Fruit fly (Drosophila melanogaster) whole organism, embryonic: ENCODE results near the gene Cont.
A peak's percentile ranks its signal among the peaks of the same experiment; 100 is the strongest.

Experiments
- Aef1 ChIP-seq: fragments of 200-800 bp; sonication (Bioruptor generic); IDR thresholded peaks from 3 replicates; pipeline ENCODE4 v1.3.6; 2022; ENCODE audit warnings: missing biosample characterization, missing genetic modification characterization
- Bdp1 ChIP-seq: fragments of 200-800 bp; sonication (Bioruptor generic); optimal IDR thresholded peaks from 3 replicates; lab custom pipeline; 2016; ENCODE audit warnings: missing biosample characterization, missing genetic modification characterization
- Bgb ChIP-seq: fragments of 200-800 bp; sonication (Bioruptor generic); IDR thresholded peaks from 2 replicates; pipeline ENCODE4 v1.3.6; 2022; ENCODE audit warnings: missing biosample characterization, missing genetic modification characterization; ENCODE audit not compliant: partially characterized antibody
- Blimp-1 ChIP-seq: fragments of 200-800 bp; sonication (Bioruptor generic); optimal IDR thresholded peaks from 3 replicates; lab custom pipeline; 2018; ENCODE audit warnings: missing biosample characterization, missing genetic modification characterization, mild to moderate bottlenecking, moderate library complexity, missing genetic modification reagents
- CG10462 ChIP-seq: fragments of 200-800 bp; sonication (Bioruptor generic); optimal IDR thresholded peaks from 2 replicates; lab custom pipeline; 2016; ENCODE audit warnings: missing biosample characterization, missing genetic modification characterization
- CG10979 ChIP-seq: fragments of 200-800 bp; sonication (Bioruptor generic); optimal IDR thresholded peaks from 2 replicates; lab custom pipeline; 2018; ENCODE audit warnings: missing biosample characterization, mild to moderate bottlenecking, missing genetic modification characterization, moderate library complexity
- CG11247 ChIP-seq: fragments of 200-800 bp; sonication (Bioruptor generic); IDR thresholded peaks from 2 replicates; pipeline ENCODE4 v1.3.6; 2022; ENCODE audit warnings: missing biosample characterization, missing genetic modification characterization
- CG12071 ChIP-seq: fragments of 200-800 bp; sonication (Bioruptor generic); optimal IDR thresholded peaks from 3 replicates; lab custom pipeline; 2018; ENCODE audit warnings: missing biosample characterization, mild to moderate bottlenecking, missing genetic modification characterization
- CG12219 ChIP-seq: fragments of 200-800 bp; sonication (Bioruptor generic); optimal IDR thresholded peaks from 3 replicates; lab custom pipeline; 2018; ENCODE audit warnings: missing biosample characterization, mild to moderate bottlenecking, missing genetic modification characterization
- CG12942 ChIP-seq: fragments of 200-800 bp; sonication (Bioruptor generic); optimal IDR thresholded peaks from 3 replicates; lab custom pipeline; 2016; ENCODE audit warnings: missing biosample characterization, missing genetic modification characterization
- CG13123 ChIP-seq: fragments of 200-800 bp; sonication (Bioruptor generic); optimal IDR thresholded peaks from 2 replicates; lab custom pipeline; 2016; ENCODE audit warnings: missing biosample characterization, missing genetic modification characterization
- CG15269 ChIP-seq: fragments of 200-800 bp; sonication (Bioruptor generic); optimal IDR thresholded peaks from 2 replicates; lab custom pipeline; 2018; ENCODE audit warnings: missing biosample characterization, mild to moderate bottlenecking, missing genetic modification characterization, moderate library complexity
- CG18011 ChIP-seq: fragments of 200-800 bp; sonication (Bioruptor generic); optimal IDR thresholded peaks from 2 replicates; lab custom pipeline; 2017; ENCODE audit warnings: missing biosample characterization, missing genetic modification characterization, mild to moderate bottlenecking, moderate library complexity, missing genotype
- CG2875 ChIP-seq: fragments of 200-800 bp; sonication (Bioruptor generic); optimal IDR thresholded peaks from 2 replicates; lab custom pipeline; 2017; ENCODE audit warnings: missing biosample characterization, mild to moderate bottlenecking, missing genetic modification characterization, missing genetic modification reagents
- CG3281 ChIP-seq: fragments of 200-800 bp; sonication (Bioruptor generic); optimal IDR thresholded peaks from 3 replicates; lab custom pipeline; 2017; ENCODE audit warnings: missing biosample characterization, mild to moderate bottlenecking, missing genetic modification characterization
- CG33213 ChIP-seq: fragments of 200-800 bp; sonication (Bioruptor generic); optimal IDR thresholded peaks from 3 replicates; lab custom pipeline; 2016; ENCODE audit warnings: missing biosample characterization, missing genetic modification characterization
- CG34422 ChIP-seq: fragments of 200-800 bp; sonication (Bioruptor generic); IDR thresholded peaks from 3 replicates; pipeline ENCODE4 v1.3.6; 2022; ENCODE audit warnings: missing biosample characterization, missing genetic modification characterization
- CG5180 ChIP-seq: fragments of 200-800 bp; sonication (Bioruptor generic); optimal IDR thresholded peaks from 3 replicates; lab custom pipeline; 2017; ENCODE audit warnings: missing biosample characterization, missing genetic modification characterization, mild to moderate bottlenecking, moderate library complexity, missing genetic modification reagents
- CG6791 ChIP-seq: fragments of 200-800 bp; sonication (Bioruptor generic); IDR thresholded peaks from 3 replicates; pipeline ENCODE4 v1.3.6; 2022; ENCODE audit warnings: missing biosample characterization, missing genetic modification characterization; ENCODE audit not compliant: partially characterized antibody
- CG9609 ChIP-seq: fragments of 200-800 bp; sonication (Bioruptor generic); optimal IDR thresholded peaks from 3 replicates; lab custom pipeline; 2016; ENCODE audit warnings: missing biosample characterization, missing genetic modification characterization
- Ets65A ChIP-seq: fragments of 200-800 bp; sonication (Bioruptor generic); peaks from one replicate; lab custom pipeline; 2016; ENCODE audit warnings: missing biosample characterization, missing genetic modification characterization
- Fer2 ChIP-seq: fragments of 200-800 bp; sonication (Bioruptor generic); optimal IDR thresholded peaks from 2 replicates; lab custom pipeline; 2018; ENCODE audit warnings: missing biosample characterization, mild to moderate bottlenecking, missing genetic modification characterization, moderate library complexity
- H15 ChIP-seq: fragments of 200-800 bp; sonication (Bioruptor generic); IDR thresholded peaks from 3 replicates; pipeline ENCODE4 v1.3.6; 2022; ENCODE audit warnings: missing biosample characterization, missing genetic modification characterization
- HLH3B ChIP-seq: fragments of 200-800 bp; sonication (Bioruptor generic); IDR thresholded peaks from 2 replicates; pipeline ENCODE4 v1.3.6; 2022; ENCODE audit warnings: missing biosample characterization, missing genetic modification characterization
- Hr39 ChIP-seq: fragments of >200 bp; optimal IDR thresholded peaks from 2 replicates; lab custom pipeline; 2017
- Oli ChIP-seq: fragments of 200-800 bp; sonication (Bioruptor generic); optimal IDR thresholded peaks from 2 replicates; lab custom pipeline; 2018; ENCODE audit warnings: missing biosample characterization, mild to moderate bottlenecking, missing genetic modification characterization, moderate library complexity
- Side ChIP-seq: fragments of 200-800 bp; sonication (Bioruptor generic); optimal IDR thresholded peaks from 2 replicates; lab custom pipeline; 2016; ENCODE audit warnings: missing biosample characterization, missing genetic modification characterization
- ab ChIP-seq: fragments of 200-800 bp; sonication (Bioruptor generic); optimal IDR thresholded peaks from 2 replicates; lab custom pipeline; 2016; ENCODE audit warnings: missing biosample characterization, missing genetic modification characterization
- amos ChIP-seq: fragments of 200-800 bp; sonication (Bioruptor generic); IDR thresholded peaks from 2 replicates; pipeline ENCODE4 v1.3.6; 2022; ENCODE audit warnings: missing biosample characterization, missing genetic modification characterization; ENCODE audit not compliant: partially characterized antibody
- aop ChIP-seq: fragments of 200-800 bp; sonication (Bioruptor generic); IDR thresholded peaks from 2 replicates; pipeline ENCODE4 v1.3.6; 2022; ENCODE audit warnings: missing biosample characterization, missing genetic modification characterization
- ap ChIP-seq: fragments of 200-800 bp; sonication (Bioruptor generic); IDR thresholded peaks from 2 replicates; pipeline ENCODE4 v1.3.6; 2022; ENCODE audit warnings: missing biosample characterization, missing genetic modification characterization
- caup ChIP-seq: fragments of 200-800 bp; sonication (Bioruptor generic); optimal IDR thresholded peaks from 3 replicates; lab custom pipeline; 2017; ENCODE audit warnings: missing biosample characterization, mild to moderate bottlenecking, missing genetic modification characterization, moderate library complexity; ENCODE audit not compliant: severe bottlenecking
- chm ChIP-seq: fragments of 200-800 bp; sonication (Bioruptor generic); IDR thresholded peaks from 2 replicates; pipeline ENCODE4 v1.3.6; 2022; ENCODE audit warnings: missing biosample characterization, missing genetic modification characterization
- dmrt99B ChIP-seq: fragments of 200-800 bp; sonication (Bioruptor generic); optimal IDR thresholded peaks from 2 replicates; lab custom pipeline; 2018; ENCODE audit warnings: missing biosample characterization, mild to moderate bottlenecking, missing genetic modification characterization, moderate library complexity
- en ChIP-seq: fragments of 200-800 bp; sonication (Bioruptor generic); optimal IDR thresholded peaks from 2 replicates; lab custom pipeline; 2016; ENCODE audit warnings: missing biosample characterization, missing genetic modification characterization
- ftz-f1 ChIP-seq: fragments of 200-800 bp; sonication (Bioruptor generic); optimal IDR thresholded peaks from 2 replicates; lab custom pipeline; 2016; ENCODE audit warnings: missing biosample characterization, missing genetic modification characterization
- gce ChIP-seq: fragments of 200-800 bp; sonication (Bioruptor generic); IDR thresholded peaks from 3 replicates; pipeline ENCODE4 v1.3.6; 2022; ENCODE audit warnings: missing biosample characterization, missing genetic modification characterization
- gcm ChIP-seq: fragments of 200-800 bp; sonication (Bioruptor generic); optimal IDR thresholded peaks from 2 replicates; lab custom pipeline; 2019; ENCODE audit warnings: missing biosample characterization, mild to moderate bottlenecking, missing genetic modification characterization, moderate library complexity
- gsb-n ChIP-seq: fragments of 200-800 bp; sonication (Bioruptor generic); optimal IDR thresholded peaks from 3 replicates; lab custom pipeline; 2018; ENCODE audit warnings: missing biosample characterization, mild to moderate bottlenecking, missing genetic modification characterization
- hbn ChIP-seq: fragments of 200-800 bp; sonication (Bioruptor generic); IDR thresholded peaks from 2 replicates; pipeline ENCODE4 v1.3.6; 2022; ENCODE audit warnings: missing biosample characterization, missing genetic modification characterization; ENCODE audit not compliant: partially characterized antibody
- lov ChIP-seq, 2 experiments: fragments of 200-800 bp in 1 of 2; fragments of >200 bp in 1 of 2; sonication (Bioruptor generic) in 1 of 2; IDR thresholded peaks in 1 of 2; optimal IDR thresholded peaks in 1 of 2; 2 replicates in 1 of 2; 3 replicates in 1 of 2; pipeline versions ENCODE4 v1.3.6 to Lab custom; 2017 to 2022; ENCODE audit warnings: missing biosample characterization in 1 of 2, missing genetic modification characterization in 1 of 2
- nmo ChIP-seq: fragments of 200-800 bp; sonication (Bioruptor generic); optimal IDR thresholded peaks from 2 replicates; lab custom pipeline; 2018; ENCODE audit warnings: missing biosample characterization, mild to moderate bottlenecking, missing genetic modification characterization, moderate library complexity
- onecut ChIP-seq: fragments of 200-800 bp; sonication (Bioruptor generic); IDR thresholded peaks from 2 replicates; pipeline ENCODE4 v1.3.6; 2022; ENCODE audit warnings: missing biosample characterization, missing genetic modification characterization
- pho ChIP-seq: fragments of 200-800 bp; sonication (Bioruptor generic); optimal IDR thresholded peaks from 2 replicates; lab custom pipeline; 2016; ENCODE audit warnings: missing biosample characterization, missing genetic modification characterization
- repo ChIP-seq: fragments of 200-800 bp; sonication (Bioruptor generic); optimal IDR thresholded peaks from 2 replicates; lab custom pipeline; 2016; ENCODE audit warnings: missing biosample characterization, missing genetic modification characterization
- row ChIP-seq: fragments of 200-800 bp; sonication (Bioruptor generic); IDR thresholded peaks from 3 replicates; pipeline ENCODE4 v1.3.6; 2022; ENCODE audit warnings: missing biosample characterization, missing genetic modification characterization
- schlank ChIP-seq: fragments of 200-800 bp; sonication (Bioruptor generic); optimal IDR thresholded peaks from 2 replicates; lab custom pipeline; 2018; ENCODE audit warnings: missing biosample characterization, mild to moderate bottlenecking, missing genetic modification characterization
- slou ChIP-seq: fragments of 200-800 bp; sonication (Bioruptor generic); optimal IDR thresholded peaks from 3 replicates; lab custom pipeline; 2016; ENCODE audit warnings: missing biosample characterization, missing genetic modification characterization
- tap ChIP-seq: fragments of 200-800 bp; optimal IDR thresholded peaks from 3 replicates; lab custom pipeline; 2019; ENCODE audit warnings: missing biosample characterization, mild to moderate bottlenecking, missing genetic modification characterization, moderate library complexity
- twi ChIP-seq: fragments of 200-800 bp; optimal IDR thresholded peaks from 2 replicates; lab custom pipeline; 2019; ENCODE audit warnings: missing biosample characterization, mild to moderate bottlenecking, missing genetic modification characterization, moderate library complexity

Gene Cont

DNA sequence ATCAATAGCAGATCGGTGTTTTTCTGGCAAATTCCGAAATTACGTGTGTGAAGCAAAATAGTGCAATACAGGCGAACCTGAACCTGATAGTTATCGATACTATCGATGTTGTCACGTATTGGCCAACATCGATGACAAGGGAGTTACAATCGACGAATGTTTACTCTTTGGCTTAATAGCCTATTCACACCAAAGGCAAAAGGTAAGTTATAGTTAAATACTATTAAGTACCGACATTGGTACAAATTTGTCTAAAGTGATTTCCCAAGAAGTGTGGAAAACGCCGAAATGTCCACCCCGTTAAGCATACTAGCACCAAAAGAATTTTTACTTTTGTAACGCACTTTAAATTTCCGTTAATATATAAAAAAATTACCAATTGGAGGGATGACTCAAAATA is 47.1 kb upstream of the Cont start, which contains the start of gene CG9776 (continued):
- peak; percentile 15 for TF ChIP-seq CG18011
- 0 out of 2 replicates have a peak, but pooled peaks have one; percentile 6 for TF ChIP-seq ap (GFP tag; lab: Robert Waterston, UW)
- no peak for TF ChIP-seq Hr39 (lab: Kevin White, UChicago)
- no peak for TF ChIP-seq CG12071 (GFP tag; lab: Kevin White, UChicago)
- TF ChIP-seq caup (GFP tag; lab: Kevin White, UChicago): no peak
- 0 out of 3 replicates have a peak, but pooled peaks have one; percentile 10 for TF ChIP-seq gce (GFP tag; lab: Robert Waterston, UW)
- peak; percentile 6 for TF ChIP-seq slou (GFP tag; lab: Kevin White, UChicago)
- peak; percentile 99 for TF ChIP-seq Bgb (GFP tag; lab: Robert Waterston, UW)
- TF ChIP-seq CG6791 (GFP tag; lab: Robert Waterston, UW): peak; percentile 99
- TF ChIP-seq schlank (tag; lab: Kevin White, UChicago): no peak
- no peak for TF ChIP-seq CG3281
- no peak for TF ChIP-seq CG15269 (tag; lab: Kevin White, UChicago)
- TF ChIP-seq row (GFP tag; lab: Robert Waterston, UW): peak; percentile 87
- no peak for TF ChIP-seq gcm
- TF ChIP-seq CG34422 (GFP tag; lab: Robert Waterston, UW): peak; percentile 61; the same call in 2 of the 3 replicates
- TF ChIP-seq CG5180 (GFP tag; lab: Kevin White, UChicago): no peak
- TF ChIP-seq aop: 0 out of 2 replicates have a peak, but pooled peaks have one; percentile 14
- TF ChIP-seq Blimp-1 (GFP tag; lab: Kevin White, UChicago): no peak
- TF ChIP-seq twi (tag; lab: Kevin White, UChicago): no peak
- TF ChIP-seq Fer2 (tag; lab: Kevin White, UChicago): no peak
- TF ChIP-seq onecut (GFP tag; lab: Robert Waterston, UW): peak; percentile 33; the same call in 1 of the 2 replicates
- no peak for TF ChIP-seq gsb-n (tag; lab: Kevin White, UChicago)
- peak; percentile 78 for TF ChIP-seq nmo (GFP tag; lab: Kevin White, UChicago)
- peak; percentile 96 for TF ChIP-seq hbn
- TF ChIP-seq pho (GFP tag; lab: Kevin White, UChicago): peak; percentile 73
- no peak for TF ChIP-seq CG10979 (tag; lab: Kevin White, UChicago)
- no peak for TF ChIP-seq Aef1 (GFP tag; lab: Robert Waterston, UW)
- TF ChIP-seq en (GFP tag; lab: Kevin White, UChicago): no peak
- TF ChIP-seq chm (GFP tag; lab: Robert Waterston, UW): no peak
- TF ChIP-seq lov (optimal IDR thresholded peaks at IDR 0.05; lab: Kevin White, UChicago): no peak
- TF ChIP-seq lov (GFP tag; IDR thresholded peaks at IDR 0.05; lab: Robert Waterston, UW): no peak
- TF ChIP-seq amos (GFP tag; lab: Robert Waterston, UW): peak; percentile 99
- TF ChIP-seq dmrt99B (tag; lab: Kevin White, UChicago): no peak
- TF ChIP-seq CG12219 (GFP tag; lab: Kevin White, UChicago): no peak
- 0 out of 3 replicates have a peak, but pooled peaks have one; percentile 13 for TF ChIP-seq H15 (GFP tag; lab: Robert Waterston, UW)
- TF ChIP-seq CG11247 (GFP tag; lab: Robert Waterston, UW): peak; percentile 23; the same call in 1 of the 2 replicates
- peak; percentile 42 for TF ChIP-seq Bdp1 (GFP tag; lab: Kevin White, UChicago)
- peak; percentile 56 for TF ChIP-seq CG12942
- TF ChIP-seq tap: no peak
- peak; percentile 86 for TF ChIP-seq CG33213 (GFP tag; lab: Kevin White, UChicago)
- peak; percentile 4 for TF ChIP-seq CG13123 (GFP tag; lab: Kevin White, UChicago)
- TF ChIP-seq Side (GFP tag; lab: Kevin White, UChicago): peak; percentile 43
- peak; percentile 8 for TF ChIP-seq CG10462 (GFP tag; lab: Kevin White, UChicago)
- TF ChIP-seq repo: peak; percentile 41
- TF ChIP-seq HLH3B (GFP tag; lab: Robert Waterston, UW): peak; percentile 43
- no peak for TF ChIP-seq CG2875 (GFP tag; lab: Kevin White, UChicago)
- peak; percentile 65 for TF ChIP-seq CG9609 (GFP tag; lab: Kevin White, UChicago)
- TF ChIP-seq ab: no peak
- TF ChIP-seq Oli (tag; lab: Kevin White, UChicago): no peak
- TF ChIP-seq Ets65A: peak; percentile 94
- peak; percentile 54 for TF ChIP-seq ftz-f1 (GFP tag; lab: Kevin White, UChicago)
